Fruit fly (Drosophila melanogaster): ENCODE measurements around the gene CG3213.

Gene CG3213

DNA sequence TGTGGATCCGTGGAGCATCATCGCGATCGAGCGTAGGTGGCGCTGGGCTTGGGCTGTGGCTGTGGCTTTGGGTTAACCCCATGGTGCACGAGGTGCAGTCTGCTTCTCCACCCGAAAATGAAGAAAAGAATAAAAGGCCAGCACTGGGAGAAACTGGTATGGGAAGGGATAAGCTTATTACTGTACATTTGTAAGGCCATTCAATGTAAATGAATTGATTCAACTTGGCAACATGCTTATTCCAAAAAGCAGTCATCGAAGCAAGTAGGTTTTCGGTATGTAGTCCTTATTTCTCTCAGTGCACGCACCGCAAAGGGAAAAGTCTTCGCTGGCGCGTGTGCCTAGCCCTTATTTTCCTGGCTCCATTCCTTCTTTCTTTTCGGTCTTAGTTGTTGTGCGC, 47.1 kb upstream of the CG3213 start (continued):
- TF ChIP-seq Lhr (GFP tag; optimal IDR thresholded peaks at IDR 0.05) (peak; percentile 0), CG13775 (GFP tag; optimal IDR thresholded peaks at IDR 0.05) (peak; percentile 12), D19A (tag; optimal IDR thresholded peaks at IDR 0.05) (peak; percentile 37), CG12236 (GFP tag; optimal IDR thresholded peaks at IDR 0.05) (peak; percentile 7), psq (GFP tag; optimal IDR thresholded peaks at IDR 0.05) (no peak), Usf (GFP tag; optimal IDR thresholded peaks at IDR 0.05) (peak; percentile 25), NK7.1 (GFP tag; optimal IDR thresholded peaks at IDR 0.05) (no peak), CG10979 (tag; optimal IDR thresholded peaks at IDR 0.05) (peak; percentile 71), hth (optimal IDR thresholded peaks at IDR 0.05) (no peak), CG31441 (GFP tag; IDR thresholded peaks at IDR 0.05) (peak; percentile 60), Bdp1 (GFP tag; optimal IDR thresholded peaks at IDR 0.05) (peak; percentile 22), gcm (GFP tag; optimal IDR thresholded peaks at IDR 0.05) (peak; percentile 22), CG14710 (tag; optimal IDR thresholded peaks at IDR 0.05) (peak; percentile 62), CG2120 (GFP tag; optimal IDR thresholded peaks at IDR 0.05) (no peak), disco-r (GFP tag; optimal IDR thresholded peaks at IDR 0.05) (no peak), Doc3 (GFP tag; IDR thresholded peaks at IDR 0.05; ENCODE audit: partially characterized antibody) (no peak), CG5245 (GFP tag; optimal IDR thresholded peaks at IDR 0.05) (peak; percentile 34), pros (GFP tag; optimal IDR thresholded peaks at IDR 0.05) (no peak), stwl (tag; optimal IDR thresholded peaks at IDR 0.05) (no peak), CG1024 (GFP tag; IDR thresholded peaks at IDR 0.05) (peak; percentile 46; the same call in 1 of the 2 replicates), fru (optimal IDR thresholded peaks at IDR 0.05) (no peak), Trl (optimal IDR thresholded peaks at IDR 0.05) (no peak), Trl (GFP tag; optimal IDR thresholded peaks at IDR 0.05) (peak; percentile 29), Ets65A (GFP tag) (peak; percentile 67), dysf (GFP tag; IDR thresholded peaks at IDR 0.05) (peak; percentile 43; the same call in 1 of the 3 replicates), grau (tag; optimal IDR thresholded peaks at IDR 0.05) (peak; percentile 24), CG17612 (GFP tag; IDR thresholded peaks at IDR 0.05) (no peak), sim (GFP tag; IDR thresholded peaks at IDR 0.05) (peak; percentile 64), Aef1 (GFP tag; IDR thresholded peaks at IDR 0.05) (no peak), peb (GFP tag; IDR thresholded peaks at IDR 0.05) (0 out of 2 replicates have a peak, but pooled peaks have one; percentile 50), MTF-1 (GFP tag; optimal IDR thresholded peaks at IDR 0.05; ENCODE audit: borderline replicate concordance) (no peak), CG6654 (GFP tag; optimal IDR thresholded peaks at IDR 0.05) (no peak), CG12391 (tag; optimal IDR thresholded peaks at IDR 0.05) (peak; percentile 43), Med (GFP tag) (peak; percentile 75), ewg (GFP tag; optimal IDR thresholded peaks at IDR 0.05) (peak; percentile 26), slbo (GFP tag; IDR thresholded peaks at IDR 0.05) (no peak), pita (GFP tag; optimal IDR thresholded peaks at IDR 0.05) (no peak), dati (GFP tag; IDR thresholded peaks at IDR 0.05) (0 out of 2 replicates have a peak, but pooled peaks have one; percentile 7), CG11398 (GFP tag; optimal IDR thresholded peaks at IDR 0.05) (no peak), CG9817 (tag; optimal IDR thresholded peaks at IDR 0.05) (no peak), chif (GFP tag; optimal IDR thresholded peaks at IDR 0.05) (peak; percentile 14 to 68), CG12659 (GFP tag; optimal IDR thresholded peaks at IDR 0.05) (no peak), CG17912 (GFP tag; optimal IDR thresholded peaks at IDR 0.05) (no peak), crc (GFP tag; optimal IDR thresholded peaks at IDR 0.05) (peak; percentile 16), Eip74EF (GFP tag; optimal IDR thresholded peaks at IDR 0.05) (no peak), Lim3 (GFP tag; IDR thresholded peaks at IDR 0.05) (no peak), unpg (GFP tag; optimal IDR thresholded peaks at IDR 0.05) (peak; percentile 47), NfI (GFP tag; optimal IDR thresholded peaks at IDR 0.05) (peak; percentile 11), CG12219 (GFP tag; optimal IDR thresholded peaks at IDR 0.05) (peak; percentile 36), CG17829 (tag; optimal IDR thresholded peaks at IDR 0.05) (peak; percentile 63), pfk (GFP tag; optimal IDR thresholded peaks at IDR 0.05) (no peak), CG3847 (GFP tag; IDR thresholded peaks at IDR 0.05) (no peak)

Measured in whole organism, embryonic.